Fruit fly (Drosophila melanogaster) whole organism, pupa: ENCODE measurements around the gene rst.
A peak's percentile ranks its signal among the peaks of the same experiment; 100 is the strongest.

ENCODE experiments used
- CG10348 ChIP-seq: fragments of 200-800 bp; sonication (Bioruptor generic); IDR thresholded peaks from 2 replicates; pipeline ENCODE4 v1.3.6; 2022; ENCODE audit warnings: missing biosample characterization, missing genetic modification characterization
- CG12605 ChIP-seq: fragments of 200-800 bp; sonication (Bioruptor generic); IDR thresholded peaks from 2 replicates; pipeline ENCODE4 v1.3.6; 2022; ENCODE audit warnings: missing biosample characterization, missing genetic modification characterization
- CG13204 ChIP-seq: fragments of 200-800 bp; sonication (Bioruptor generic); optimal IDR thresholded peaks from 2 replicates; lab custom pipeline; 2018; ENCODE audit warnings: missing biosample characterization, mild to moderate bottlenecking, missing genetic modification characterization, moderate library complexity
- CG14655 ChIP-seq: fragments of 200-800 bp; sonication (Bioruptor generic); optimal IDR thresholded peaks from 3 replicates; lab custom pipeline; 2017; ENCODE audit warnings: mild to moderate bottlenecking, missing biosample characterization, missing genetic modification reagents, missing genetic modification characterization
- CG15710 ChIP-seq: fragments of 200-800 bp; sonication (Bioruptor generic); optimal IDR thresholded peaks from 2 replicates; lab custom pipeline; 2018; ENCODE audit warnings: missing biosample characterization, mild to moderate bottlenecking, missing genetic modification characterization, moderate library complexity
- CG17806 ChIP-seq: fragments of 200-800 bp; sonication (Bioruptor generic); optimal IDR thresholded peaks from 2 replicates; lab custom pipeline; 2018; ENCODE audit warnings: missing biosample characterization, mild to moderate bottlenecking, missing genetic modification characterization, moderate library complexity
- CG32121 ChIP-seq: fragments of 200-800 bp; sonication (Bioruptor generic); IDR thresholded peaks from 2 replicates; pipeline ENCODE4 v1.3.6; 2022; ENCODE audit warnings: missing biosample characterization, missing genetic modification characterization
- CG34367 ChIP-seq: fragments of 200-800 bp; sonication (Bioruptor generic); optimal IDR thresholded peaks from 2 replicates; lab custom pipeline; 2018; ENCODE audit warnings: missing biosample characterization, mild to moderate bottlenecking, missing genetic modification characterization
- CG4496 ChIP-seq: fragments of 200-800 bp; sonication (Bioruptor generic); IDR thresholded peaks from 3 replicates; pipeline ENCODE4 v1.3.6; 2022; ENCODE audit warnings: missing biosample characterization, missing genetic modification characterization
- CG8159 ChIP-seq: fragments of 200-800 bp; sonication (Bioruptor generic); optimal IDR thresholded peaks from 3 replicates; lab custom pipeline; 2018; ENCODE audit warnings: missing biosample characterization, mild to moderate bottlenecking, missing genetic modification characterization, moderate library complexity
- CG8301 ChIP-seq: fragments of 200-800 bp; sonication (Bioruptor generic); optimal IDR thresholded peaks from 2 replicates; lab custom pipeline; 2018; ENCODE audit warnings: missing biosample characterization, mild to moderate bottlenecking, missing genetic modification characterization
- CG9948 ChIP-seq: fragments of 200-800 bp; sonication (Bioruptor generic); optimal IDR thresholded peaks from 2 replicates; lab custom pipeline; 2018; ENCODE audit warnings: missing biosample characterization, mild to moderate bottlenecking, missing genetic modification characterization, moderate library complexity
- D1 ChIP-seq: fragments of 200-800 bp; sonication (Bioruptor generic); optimal IDR thresholded peaks from 2 replicates; lab custom pipeline; 2018; ENCODE audit warnings: missing biosample characterization, mild to moderate bottlenecking, missing genetic modification characterization, moderate library complexity
- EcR ChIP-seq: fragments of 200-800 bp; sonication (Bioruptor generic); optimal IDR thresholded peaks from 3 replicates; lab custom pipeline; 2019; ENCODE audit warnings: missing biosample characterization, missing genetic modification characterization, mild to moderate bottlenecking, moderate library complexity, missing genetic modification reagents
- Ets98B ChIP-seq: fragments of 200-800 bp; sonication (Bioruptor generic); IDR thresholded peaks from 2 replicates; pipeline ENCODE4 v1.3.6; 2022; ENCODE audit warnings: missing biosample characterization, missing genetic modification characterization
- Pif1A ChIP-seq: fragments of 200-800 bp; sonication (Bioruptor generic); optimal IDR thresholded peaks from 3 replicates; lab custom pipeline; 2016; ENCODE audit warnings: missing biosample characterization, missing genetic modification characterization
- Pif1B ChIP-seq: fragments of 200-800 bp; sonication (Bioruptor generic); optimal IDR thresholded peaks from 3 replicates; lab custom pipeline; 2016; ENCODE audit warnings: missing biosample characterization, missing genetic modification characterization
- Snoo ChIP-seq: fragments of 200-800 bp; sonication (Bioruptor generic); optimal IDR thresholded peaks from 3 replicates; lab custom pipeline; 2017; ENCODE audit warnings: missing biosample characterization, mild to moderate bottlenecking, missing genetic modification characterization, inconsistent platforms
- fd96Ca ChIP-seq: fragments of 200-800 bp; sonication (Bioruptor generic); IDR thresholded peaks from 3 replicates; pipeline ENCODE4 v1.3.6; 2022; ENCODE audit warnings: missing biosample characterization, missing genetic modification characterization
- gl ChIP-seq: fragments of 200-800 bp; sonication (Bioruptor generic); optimal IDR thresholded peaks from 2 replicates; lab custom pipeline; 2018; ENCODE audit warnings: missing biosample characterization, mild to moderate bottlenecking, missing genetic modification characterization
- rn ChIP-seq: fragments of 200-800 bp; sonication (Bioruptor generic); IDR thresholded peaks from 2 replicates; pipeline ENCODE4 v1.3.6; 2022; ENCODE audit warnings: missing biosample characterization, missing genetic modification characterization

The rst gene

DNA sequence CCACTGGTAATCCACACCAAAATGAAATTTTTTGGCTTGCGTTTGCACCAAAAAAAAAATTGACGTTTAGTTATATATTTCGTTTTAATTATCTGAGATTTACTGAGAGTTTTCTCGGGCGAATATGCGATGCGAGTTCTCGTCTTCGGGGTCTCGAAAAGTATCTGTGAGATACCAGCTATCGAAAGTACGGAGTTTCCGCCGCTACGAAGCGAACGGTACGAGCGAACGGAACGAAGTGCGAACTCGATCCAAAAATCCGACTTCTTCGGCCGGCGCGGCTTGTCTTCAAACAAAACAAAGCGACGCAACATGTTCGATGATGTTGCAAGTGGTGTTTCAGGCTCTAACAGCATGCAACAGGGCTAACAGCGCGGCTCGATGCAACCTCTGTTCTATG lies at the start of gene rst:
TSS of gene rst (minus strand) at position 242 of the 400 bp plus-strand sequence.
- TF ChIP-seq CG4496 (GFP tag; lab: Robert Waterston, UW), result no peak
- no peak for TF ChIP-seq gl (tag; lab: Kevin White, UChicago)
- TF ChIP-seq CG14655, result no peak
- TF ChIP-seq CG13204, result peak; percentile 15
- TF ChIP-seq CG32121 (GFP tag; lab: Robert Waterston, UW), result no peak
- TF ChIP-seq Pif1B (GFP tag; lab: Kevin White, UChicago), result peak; percentile 21
- no peak; the same call in 1 of the 2 replicates for TF ChIP-seq Ets98B (GFP tag; lab: Robert Waterston, UW)
- TF ChIP-seq CG17806, result no peak
- TF ChIP-seq, all 21 proteins: peak for 2

DNA sequence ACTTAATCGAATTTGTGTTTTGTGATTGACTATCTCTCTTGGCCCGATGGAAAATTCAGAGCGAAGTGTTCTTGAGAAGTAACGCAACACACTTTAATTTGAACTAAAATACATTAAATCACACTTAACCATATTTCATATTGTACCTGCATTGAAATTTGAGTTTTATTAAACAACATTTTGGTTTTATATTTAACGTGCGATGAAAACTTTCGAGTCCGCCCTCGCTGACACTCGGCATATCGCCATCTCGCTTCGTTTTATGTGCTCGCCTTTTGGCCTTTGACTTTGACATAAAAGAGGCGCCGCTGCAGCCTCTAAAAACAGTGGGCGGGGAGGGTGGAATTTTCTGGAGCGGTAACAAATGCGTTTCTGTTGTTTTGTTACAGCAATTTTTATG lies 48.8 kb upstream of the rst start:
- TF ChIP-seq CG8159 (no peak), CG10348 (GFP tag; lab: Robert Waterston, UW) (no peak), CG14655 (no peak), CG32121 (GFP tag; lab: Robert Waterston, UW) (no peak), CG8301 (tag; lab: Kevin White, UChicago) (no peak)

DNA sequence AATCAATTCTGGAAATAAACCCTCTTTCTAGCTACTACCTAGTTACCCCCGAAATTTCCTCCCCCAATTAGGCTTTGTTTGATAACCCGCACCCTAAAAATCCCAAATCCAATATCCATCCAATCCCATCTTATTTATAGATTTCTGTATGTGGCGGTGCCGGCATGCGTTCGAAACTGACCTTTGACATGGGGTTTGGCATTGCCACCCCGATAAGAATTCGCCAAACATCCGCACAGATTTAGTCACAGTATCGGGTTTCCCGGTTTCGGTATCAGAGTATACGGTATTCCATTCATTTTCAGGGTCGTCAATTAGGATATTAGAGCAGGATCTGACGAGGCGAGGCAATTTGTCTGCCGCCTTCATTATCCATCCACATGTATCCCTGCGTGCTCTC lies 47.9 kb upstream of the rst start:
- TF ChIP-seq Pif1B (GFP tag; lab: Kevin White, UChicago), result no peak
- no peak for TF ChIP-seq CG10348 (GFP tag; lab: Robert Waterston, UW)
- no peak for TF ChIP-seq gl (tag; lab: Kevin White, UChicago)
- TF ChIP-seq CG8159, result no peak
- TF ChIP-seq, all 21 proteins: peak for 0

DNA sequence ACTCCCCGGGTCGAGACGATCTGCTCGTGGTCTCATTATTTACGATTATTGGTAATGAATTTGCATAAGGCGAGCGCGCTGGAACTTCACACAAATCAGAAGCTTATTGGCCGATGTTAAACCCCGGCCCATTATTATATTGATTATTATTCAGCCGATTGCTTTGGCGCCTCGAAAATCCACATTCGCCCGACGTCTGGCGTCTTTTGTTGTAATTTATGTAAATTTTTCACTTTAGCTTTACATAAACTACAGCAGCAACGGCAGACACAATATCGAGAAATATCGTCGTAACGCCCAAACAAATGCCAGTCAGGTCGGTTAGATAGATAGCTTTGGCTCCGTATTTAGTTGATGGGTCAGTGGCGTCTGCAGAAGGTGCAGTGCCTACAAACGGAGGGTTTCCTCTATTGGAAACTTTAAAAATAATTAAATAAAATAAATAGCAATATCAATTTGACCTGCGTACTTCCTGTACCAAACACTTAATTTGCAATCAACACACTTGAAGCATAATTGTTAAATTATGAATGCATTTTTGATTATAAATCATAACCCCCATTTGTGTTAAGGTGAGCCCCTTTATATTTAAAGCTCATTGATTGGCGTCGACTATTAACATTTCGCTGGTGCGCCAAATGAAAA lies 45.8 kb upstream of the rst start:
- TF ChIP-seq Snoo (no peak), fd96Ca (no peak), Pif1A (no peak), CG4496 (GFP tag; lab: Robert Waterston, UW) (0 out of 3 replicates have a peak, but pooled peaks have one; percentile 10), D1 (tag; lab: Kevin White, UChicago) (no peak), Ets98B (GFP tag; lab: Robert Waterston, UW) (no peak), EcR (no peak), CG10348 (GFP tag; lab: Robert Waterston, UW) (peak; percentile 28; the same call in 1 of the 2 replicates), CG8301 (tag; lab: Kevin White, UChicago) (no peak), CG32121 (GFP tag; lab: Robert Waterston, UW) (peak; percentile 51; the same call in 1 of the 2 replicates), CG15710 (tag; lab: Kevin White, UChicago) (no peak)

DNA sequence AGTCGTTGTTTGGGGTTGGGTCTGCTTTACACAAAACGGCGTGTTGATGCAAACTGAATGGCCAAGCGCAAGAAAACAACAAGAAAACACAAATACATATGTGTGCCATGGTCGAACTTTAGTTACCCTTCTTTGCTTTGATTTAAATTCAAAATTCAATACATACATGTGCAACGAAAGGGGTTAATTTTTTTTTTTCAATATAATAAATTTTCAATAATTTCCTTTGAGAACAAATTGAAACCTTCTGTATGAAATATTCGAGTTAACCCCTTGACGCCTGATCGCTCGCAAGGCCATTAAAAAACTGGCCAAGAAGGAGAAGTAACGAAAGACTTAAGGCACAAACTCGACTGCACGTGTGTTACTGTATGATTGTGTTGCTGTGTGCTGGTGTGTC lies 45.0 kb upstream of the rst start:
- peak; percentile 86 for TF ChIP-seq CG32121 (GFP tag; lab: Robert Waterston, UW)
- TF ChIP-seq Ets98B (GFP tag; lab: Robert Waterston, UW), result peak; percentile 78
- peak; percentile 83 for TF ChIP-seq fd96Ca
- TF ChIP-seq CG13204, result peak; percentile 83
- TF ChIP-seq Pif1B (GFP tag; lab: Kevin White, UChicago), result peak; percentile 93
- TF ChIP-seq CG8159, result peak; percentile 95
- peak; percentile 82 for TF ChIP-seq CG8301 (tag; lab: Kevin White, UChicago)
- TF ChIP-seq CG15710 (tag; lab: Kevin White, UChicago), result peak; percentile 96
- TF ChIP-seq Pif1A, result peak; percentile 92
- TF ChIP-seq CG10348 (GFP tag; lab: Robert Waterston, UW), result no peak
- TF ChIP-seq CG4496 (GFP tag; lab: Robert Waterston, UW), result peak; percentile 90
- peak; percentile 81 for TF ChIP-seq gl (tag; lab: Kevin White, UChicago)
- TF ChIP-seq CG34367 (tag; lab: Kevin White, UChicago), result peak; percentile 92
- TF ChIP-seq CG12605, result peak; percentile 82
- TF ChIP-seq rn, result peak; percentile 78
- TF ChIP-seq CG14655, result peak; percentile 91
- TF ChIP-seq EcR, result peak; percentile 46
- TF ChIP-seq Snoo, result peak; percentile 86
- TF ChIP-seq D1 (tag; lab: Kevin White, UChicago), result peak; percentile 64
- TF ChIP-seq CG17806, result peak; percentile 95
- TF ChIP-seq CG9948 (tag; lab: Kevin White, UChicago), result peak; percentile 94

DNA sequence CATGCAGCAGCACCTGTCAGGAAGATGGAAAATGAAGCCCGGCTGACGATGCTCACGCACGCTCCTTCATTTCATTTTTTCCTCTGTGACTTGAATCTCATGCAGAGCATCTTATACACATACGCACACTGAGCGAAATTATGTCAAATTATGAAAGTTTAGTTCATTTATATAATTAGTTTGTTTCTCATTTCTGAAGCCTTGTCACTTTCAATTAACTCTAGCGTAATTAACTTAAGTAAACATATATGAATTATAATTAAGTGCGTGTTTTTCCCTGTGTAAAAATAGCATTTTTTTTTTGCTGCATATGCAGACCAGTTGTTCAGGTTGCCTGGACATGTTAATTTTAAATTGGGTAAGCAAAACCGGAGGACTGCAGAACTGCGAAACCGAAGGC lies 42.8 kb upstream of the rst start:
- TF ChIP-seq CG8159 (peak; percentile 96), CG14655 (peak; percentile 88), EcR (peak; percentile 63), CG15710 (tag; lab: Kevin White, UChicago) (peak; percentile 96), CG34367 (tag; lab: Kevin White, UChicago) (peak; percentile 94), Ets98B (GFP tag; lab: Robert Waterston, UW) (peak; percentile 80), Snoo (peak; percentile 78), CG9948 (tag; lab: Kevin White, UChicago) (peak; percentile 91), Pif1A (peak; percentile 92), CG32121 (GFP tag; lab: Robert Waterston, UW) (peak; percentile 83), CG12605 (peak; percentile 90), Pif1B (GFP tag; lab: Kevin White, UChicago) (peak; percentile 90), rn (peak; percentile 72), CG8301 (tag; lab: Kevin White, UChicago) (peak; percentile 89), CG17806 (peak; percentile 94), CG10348 (GFP tag; lab: Robert Waterston, UW) (0 out of 2 replicates have a peak, but pooled peaks have one; percentile 11), CG13204 (peak; percentile 90), CG4496 (GFP tag; lab: Robert Waterston, UW) (peak; percentile 89), gl (tag; lab: Kevin White, UChicago) (peak; percentile 86), fd96Ca (peak; percentile 41; the same call in 1 of the 3 replicates), D1 (tag; lab: Kevin White, UChicago) (peak; percentile 77)
- TF ChIP-seq, all 21 proteins: peak for 21
